Fruit fly (Drosophila melanogaster) whole organism, embryonic: ENCODE results near the gene CG14286.

Experiments
- Atf3 ChIP-seq: fragments of 200-800 bp; sonication (Bioruptor generic); optimal IDR thresholded peaks from 3 replicates; lab custom pipeline; 2016; ENCODE audit warnings: missing biosample characterization, missing genetic modification characterization
- Bdp1 ChIP-seq: fragments of 200-800 bp; sonication (Bioruptor generic); optimal IDR thresholded peaks from 3 replicates; lab custom pipeline; 2016; ENCODE audit warnings: missing biosample characterization, missing genetic modification characterization
- Bgb ChIP-seq: fragments of 200-800 bp; sonication (Bioruptor generic); IDR thresholded peaks from 2 replicates; pipeline ENCODE4 v1.3.6; 2022; ENCODE audit warnings: missing biosample characterization, missing genetic modification characterization; ENCODE audit not compliant: partially characterized antibody
- BtbVII ChIP-seq: fragments of 200-800 bp; sonication (Bioruptor generic); optimal IDR thresholded peaks from 3 replicates; lab custom pipeline; 2017; ENCODE audit warnings: missing biosample characterization, mild to moderate bottlenecking, missing genetic modification characterization
- CG10147 ChIP-seq: fragments of 200-800 bp; sonication (Bioruptor generic); optimal IDR thresholded peaks from 2 replicates; lab custom pipeline; 2019; ENCODE audit warnings: missing biosample characterization, mild to moderate bottlenecking, missing genetic modification characterization, moderate library complexity
- CG10209 ChIP-seq: fragments of 200-800 bp; sonication (Bioruptor generic); optimal IDR thresholded peaks from 3 replicates; lab custom pipeline; 2017; ENCODE audit warnings: missing biosample characterization, mild to moderate bottlenecking, missing genetic modification characterization, missing genetic modification reagents
- CG10274 ChIP-seq: fragments of 200-800 bp; sonication (Bioruptor generic); optimal IDR thresholded peaks from 3 replicates; lab custom pipeline; 2017; ENCODE audit warnings: missing biosample characterization, mild to moderate bottlenecking, missing genetic modification characterization
- CG13296 ChIP-seq: fragments of 200-800 bp; sonication (Bioruptor generic); optimal IDR thresholded peaks from 3 replicates; lab custom pipeline; 2018; ENCODE audit warnings: missing biosample characterization, mild to moderate bottlenecking, missing genetic modification characterization
- CG13624 ChIP-seq: fragments of 200-800 bp; sonication (Bioruptor generic); optimal IDR thresholded peaks from 2 replicates; lab custom pipeline; 2016; ENCODE audit warnings: missing biosample characterization, missing genetic modification characterization
- CG16779 ChIP-seq: fragments of 200-800 bp; sonication (Bioruptor generic); IDR thresholded peaks from 2 replicates; pipeline ENCODE4 v1.3.6; 2022; ENCODE audit warnings: missing biosample characterization, missing genetic modification characterization
- CG1792 ChIP-seq: fragments of 200-800 bp; sonication (Bioruptor generic); optimal IDR thresholded peaks from 2 replicates; lab custom pipeline; 2016; ENCODE audit warnings: missing biosample characterization, missing genetic modification characterization
- CG31365 ChIP-seq: fragments of 200-800 bp; sonication (Bioruptor generic); optimal IDR thresholded peaks from 2 replicates; lab custom pipeline; 2018; ENCODE audit warnings: missing biosample characterization, mild to moderate bottlenecking, missing genetic modification characterization
- CG3163 ChIP-seq: fragments of 200-800 bp; sonication (Bioruptor generic); optimal IDR thresholded peaks from 3 replicates; lab custom pipeline; 2016; ENCODE audit warnings: missing biosample characterization, missing genetic modification characterization
- CG4404 ChIP-seq: fragments of 200-800 bp; sonication (Bioruptor generic); IDR thresholded peaks from 2 replicates; pipeline ENCODE4 v1.3.6; 2022; ENCODE audit warnings: missing biosample characterization, missing genetic modification characterization
- CG4424 ChIP-seq: fragments of 200-800 bp; sonication (Bioruptor generic); optimal IDR thresholded peaks from 3 replicates; lab custom pipeline; 2016; ENCODE audit warnings: missing biosample characterization, missing genetic modification characterization
- CG6689 ChIP-seq: fragments of 200-800 bp; sonication (Bioruptor generic); IDR thresholded peaks from 2 replicates; pipeline ENCODE4 v1.3.6; 2022; ENCODE audit warnings: missing biosample characterization, missing genetic modification characterization
- CG7271 ChIP-seq: fragments of 200-800 bp; sonication (Bioruptor generic); optimal IDR thresholded peaks from 2 replicates; lab custom pipeline; 2018; ENCODE audit warnings: missing biosample characterization, mild to moderate bottlenecking, missing genetic modification characterization, moderate library complexity
- CG7745 ChIP-seq: fragments of 200-800 bp; sonication (Bioruptor generic); optimal IDR thresholded peaks from 2 replicates; lab custom pipeline; 2018; ENCODE audit warnings: missing biosample characterization, mild to moderate bottlenecking, missing genetic modification characterization, moderate library complexity
- D ChIP-seq, 2 experiments: fragments of 200-800 bp in 1 of 2; fragments of >200 bp in 1 of 2; sonication (Bioruptor generic) in 1 of 2; optimal IDR thresholded peaks; 2 replicates in 1 of 2; 3 replicates in 1 of 2; lab custom pipeline; 2017; ENCODE audit warnings: mild to moderate bottlenecking in 1 of 2, missing biosample characterization in 1 of 2, missing genetic modification characterization in 1 of 2, missing genetic modification reagents in 1 of 2
- Drgx ChIP-seq: fragments of 200-800 bp; sonication (Bioruptor generic); IDR thresholded peaks from 2 replicates; pipeline ENCODE4 v1.3.6; 2022; ENCODE audit warnings: missing biosample characterization, missing genetic modification characterization
- GATAe ChIP-seq: fragments of 200-800 bp; sonication (Bioruptor generic); conservative IDR thresholded peaks from 2 replicates; pipeline ENCODE4 v1.3.6; 2022; ENCODE audit warnings: missing biosample characterization, missing genetic modification characterization
- H15 ChIP-seq: fragments of 200-800 bp; sonication (Bioruptor generic); IDR thresholded peaks from 3 replicates; pipeline ENCODE4 v1.3.6; 2022; ENCODE audit warnings: missing biosample characterization, missing genetic modification characterization
- HLH3B ChIP-seq: fragments of 200-800 bp; sonication (Bioruptor generic); IDR thresholded peaks from 2 replicates; pipeline ENCODE4 v1.3.6; 2022; ENCODE audit warnings: missing biosample characterization, missing genetic modification characterization
- Hand ChIP-seq: fragments of 200-800 bp; sonication (Bioruptor generic); optimal IDR thresholded peaks from 2 replicates; lab custom pipeline; 2017; ENCODE audit warnings: mild to moderate bottlenecking, missing biosample characterization, missing genetic modification reagents, missing genetic modification characterization
- Kr ChIP-seq: fragments of 200-800 bp; sonication (Bioruptor generic); optimal IDR thresholded peaks from 2 replicates; lab custom pipeline; 2017; ENCODE audit warnings: missing biosample characterization, mild to moderate bottlenecking, missing genetic modification characterization
- Mad ChIP-seq: fragments of 200-800 bp; sonication (Bioruptor generic); optimal IDR thresholded peaks from 2 replicates; lab custom pipeline; 2016; ENCODE audit warnings: missing biosample characterization, missing genetic modification characterization
- NFAT ChIP-seq: fragments of 200-800 bp; sonication (Bioruptor generic); IDR thresholded peaks from 2 replicates; pipeline ENCODE4 v1.3.6; 2022; ENCODE audit warnings: missing biosample characterization, missing genetic modification characterization
- Nf-YC ChIP-seq: fragments of 200-800 bp; optimal IDR thresholded peaks from 3 replicates; lab custom pipeline; 2019; ENCODE audit warnings: missing biosample characterization, mild to moderate bottlenecking, missing genetic modification characterization, moderate library complexity
- Oaz ChIP-seq: fragments of 200-800 bp; sonication (Bioruptor generic); IDR thresholded peaks from 2 replicates; pipeline ENCODE4 v1.3.6; 2022; ENCODE audit warnings: missing biosample characterization, missing genetic modification characterization
- Optix ChIP-seq: fragments of 200-800 bp; sonication (Bioruptor generic); IDR thresholded peaks from 3 replicates; pipeline ENCODE4 v1.3.6; 2022; ENCODE audit warnings: missing biosample characterization, missing genetic modification characterization
- Sox102F ChIP-seq: fragments of 200-800 bp; sonication (Bioruptor generic); optimal IDR thresholded peaks from 2 replicates; lab custom pipeline; 2018; ENCODE audit warnings: missing biosample characterization, mild to moderate bottlenecking, missing genetic modification characterization, moderate library complexity
- Sry-β ChIP-seq: fragments of 200-800 bp; sonication (Bioruptor generic); optimal IDR thresholded peaks from 2 replicates; lab custom pipeline; 2018; ENCODE audit warnings: missing biosample characterization, mild to moderate bottlenecking, missing genetic modification characterization, moderate library complexity
- ato ChIP-seq: fragments of 200-800 bp; sonication (Bioruptor generic); IDR thresholded peaks from 2 replicates; pipeline ENCODE4 v1.3.6; 2022; ENCODE audit warnings: missing biosample characterization, missing genetic modification characterization; ENCODE audit not compliant: partially characterized antibody
- az2 ChIP-seq: fragments of 200-800 bp; sonication (Bioruptor generic); optimal IDR thresholded peaks from 3 replicates; lab custom pipeline; 2016; ENCODE audit warnings: missing biosample characterization, missing genetic modification characterization
- bab2 ChIP-seq: fragments of 200-800 bp; sonication (Bioruptor generic); optimal IDR thresholded peaks from 2 replicates; lab custom pipeline; 2016; ENCODE audit warnings: missing biosample characterization, missing genetic modification characterization
- chif ChIP-seq, 2 experiments: fragments of 200-800 bp; sonication (Bioruptor generic); optimal IDR thresholded peaks; 3 replicates each; lab custom pipeline; 2016; ENCODE audit warnings: missing biosample characterization in 2 of 2, missing genetic modification characterization in 2 of 2
- ftz-f1 ChIP-seq: fragments of 200-800 bp; sonication (Bioruptor generic); optimal IDR thresholded peaks from 2 replicates; lab custom pipeline; 2016; ENCODE audit warnings: missing biosample characterization, missing genetic modification characterization
- grn ChIP-seq: fragments of 200-800 bp; sonication (Bioruptor generic); optimal IDR thresholded peaks from 3 replicates; lab custom pipeline; 2017; ENCODE audit warnings: missing biosample characterization, missing genetic modification characterization
- hbn ChIP-seq: fragments of 200-800 bp; sonication (Bioruptor generic); IDR thresholded peaks from 2 replicates; pipeline ENCODE4 v1.3.6; 2022; ENCODE audit warnings: missing biosample characterization, missing genetic modification characterization; ENCODE audit not compliant: partially characterized antibody
- nom ChIP-seq: fragments of 200-800 bp; sonication (Bioruptor generic); optimal IDR thresholded peaks from 2 replicates; lab custom pipeline; 2017; ENCODE audit warnings: missing biosample characterization, missing genetic modification characterization, mild to moderate bottlenecking, moderate library complexity, missing genetic modification reagents
- odd ChIP-seq: fragments of 200-800 bp; sonication (Bioruptor generic); optimal IDR thresholded peaks from 2 replicates; lab custom pipeline; 2017; ENCODE audit warnings: missing biosample characterization, mild to moderate bottlenecking, missing genetic modification characterization
- pan ChIP-seq, 4 experiments: fragments of >200 bp in 3 of 4; fragments of 200-800 bp in 1 of 4; sonication (Bioruptor generic) in 1 of 4; optimal IDR thresholded peaks in 3 of 4; IDR thresholded peaks in 1 of 4; 2 replicates each; pipeline versions ENCODE4 v1.3.6 to Lab custom; 2017 to 2022; ENCODE audit warnings: missing biosample characterization in 2 of 4, missing genetic modification characterization in 2 of 4, mixed read lengths in 1 of 4
- pum ChIP-seq: fragments of 200-800 bp; sonication (Bioruptor generic); optimal IDR thresholded peaks from 2 replicates; lab custom pipeline; 2016; ENCODE audit warnings: missing biosample characterization, missing genetic modification characterization
- pzg ChIP-seq: fragments of 200-800 bp; sonication (Bioruptor generic); optimal IDR thresholded peaks from 3 replicates; lab custom pipeline; 2018; ENCODE audit warnings: missing biosample characterization, mild to moderate bottlenecking, missing genetic modification characterization, moderate library complexity
- sima ChIP-seq: fragments of 200-800 bp; sonication (Bioruptor generic); optimal IDR thresholded peaks from 2 replicates; lab custom pipeline; 2016; ENCODE audit warnings: missing biosample characterization, missing genetic modification characterization
- usp ChIP-seq: fragments of >200 bp; optimal IDR thresholded peaks from 2 replicates; lab custom pipeline; 2017; ENCODE audit warnings: missing biosample characterization, missing genetic modification characterization
- wdn ChIP-seq: fragments of 200-800 bp; sonication (Bioruptor generic); IDR thresholded peaks from 2 replicates; pipeline ENCODE4 v1.3.6; 2022; ENCODE audit warnings: missing biosample characterization, missing genetic modification characterization
- yki ChIP-seq: fragments of >200 bp; optimal IDR thresholded peaks from 3 replicates; lab custom pipeline; 2018

The CG14286 gene

dm6 chr3R:18997388-18998287, 26.3 kb upstream of the CG14286 start (continued):
- no peak for TF ChIP-seq nom (GFP tag; lab: Kevin White, UChicago)
- peak; percentile 91 for TF ChIP-seq CG10209
- TF ChIP-seq yki (lab: Kevin White, UChicago) = no peak
- no peak for TF ChIP-seq pan (optimal IDR thresholded peaks at IDR 0.05; lab: Kevin White, UChicago)
- no peak for TF ChIP-seq pan (GFP tag; optimal IDR thresholded peaks at IDR 0.05 in 1 of 2, IDR thresholded peaks at IDR 0.05 in 1 of 2)
- no peak for TF ChIP-seq ftz-f1 (GFP tag; lab: Kevin White, UChicago)
- TF ChIP-seq D (optimal IDR thresholded peaks at IDR 0.05; lab: Kevin White, UChicago) = no peak
- peak; percentile 79 for TF ChIP-seq D (GFP tag; optimal IDR thresholded peaks at IDR 0.05; lab: Kevin White, UChicago)
- TF ChIP-seq Atf3 (GFP tag; lab: Kevin White, UChicago) = peak; percentile 54
- peak; percentile 58 for TF ChIP-seq CG31365 (tag; lab: Kevin White, UChicago)
- no peak for TF ChIP-seq CG16779 (GFP tag; lab: Robert Waterston, UW)
- TF ChIP-seq GATAe (GFP tag; lab: Robert Waterston, UW) = no peak
- TF ChIP-seq CG3163 (GFP tag; lab: Kevin White, UChicago) = peak; percentile 53
- no peak for TF ChIP-seq CG10147 (GFP tag; lab: Kevin White, UChicago)
- TF ChIP-seq CG6689 (GFP tag; lab: Robert Waterston, UW) = peak; percentile 29; the same call in 1 of the 2 replicates
- peak; percentile 71 to 78 for TF ChIP-seq chif (GFP tag; optimal IDR thresholded peaks at IDR 0.05; lab: Kevin White, UChicago)
- TF ChIP-seq Mad = peak; percentile 51
- no peak for TF ChIP-seq hbn (GFP tag; lab: Robert Waterston, UW)
- no peak for TF ChIP-seq NFAT (GFP tag; lab: Robert Waterston, UW)
- no peak for TF ChIP-seq sima
- no peak for TF ChIP-seq usp (GFP tag; lab: Kevin White, UChicago)
- TF ChIP-seq CG10274 (GFP tag; lab: Kevin White, UChicago) = no peak
- TF ChIP-seq Sox102F (GFP tag; lab: Kevin White, UChicago) = peak; percentile 78
- TF ChIP-seq Sry-β (GFP tag; lab: Kevin White, UChicago) = peak; percentile 53
- no peak for TF ChIP-seq Hand (GFP tag; lab: Kevin White, UChicago)
- peak; percentile 93 for TF ChIP-seq CG7745 (tag; lab: Kevin White, UChicago)
- TF ChIP-seq pum (GFP tag; lab: Kevin White, UChicago) = no peak
- TF ChIP-seq az2 (GFP tag; lab: Kevin White, UChicago) = peak; percentile 50
- no peak for TF ChIP-seq ato (GFP tag; lab: Robert Waterston, UW)
- TF ChIP-seq Optix (GFP tag; lab: Robert Waterston, UW) = peak; percentile 74; the same call in 2 of the 3 replicates
- no peak for TF ChIP-seq Nf-YC (tag; lab: Kevin White, UChicago)
- peak; percentile 48 for TF ChIP-seq BtbVII (GFP tag; lab: Kevin White, UChicago)
- no peak for TF ChIP-seq H15 (GFP tag; lab: Robert Waterston, UW)
- no peak for TF ChIP-seq Drgx
- TF ChIP-seq Kr (GFP tag; lab: Kevin White, UChicago) = peak; percentile 95
- peak; percentile 95 for TF ChIP-seq odd
- TF ChIP-seq CG4424 (GFP tag; lab: Kevin White, UChicago) = no peak
- no peak for TF ChIP-seq bab2 (GFP tag; lab: Kevin White, UChicago)
- peak; percentile 10 for TF ChIP-seq CG7271 (tag; lab: Kevin White, UChicago)
- TF ChIP-seq HLH3B (GFP tag; lab: Robert Waterston, UW) = peak; percentile 52; the same call in 1 of the 2 replicates
- TF ChIP-seq CG13624 (GFP tag; lab: Kevin White, UChicago) = no peak
- TF ChIP-seq CG13296 (GFP tag; lab: Kevin White, UChicago) = peak; percentile 31
- TF ChIP-seq pzg = no peak
- TF ChIP-seq Oaz = no peak
- peak; percentile 91 for TF ChIP-seq grn
- TF ChIP-seq Bdp1 (GFP tag; lab: Kevin White, UChicago) = peak; percentile 73
- no peak for TF ChIP-seq CG1792 (GFP tag; lab: Kevin White, UChicago)
- no peak for TF ChIP-seq wdn
- no peak for TF ChIP-seq CG4404 (GFP tag; lab: Robert Waterston, UW)
- no peak for TF ChIP-seq Bgb (GFP tag; lab: Robert Waterston, UW)
